Fruit fly (Drosophila melanogaster) whole organism, embryonic: ENCODE measurements around the gene BORCS6.

Source experiments
- Aef1 ChIP-seq: fragments of 200-800 bp; sonication (Bioruptor generic); IDR thresholded peaks from 3 replicates; pipeline ENCODE4 v1.3.6; 2022; ENCODE audit warnings: missing biosample characterization, missing genetic modification characterization
- CG10274 ChIP-seq: fragments of 200-800 bp; sonication (Bioruptor generic); optimal IDR thresholded peaks from 3 replicates; lab custom pipeline; 2017; ENCODE audit warnings: missing biosample characterization, mild to moderate bottlenecking, missing genetic modification characterization
- CG10431 ChIP-seq: fragments of 200-800 bp; sonication (Bioruptor generic); optimal IDR thresholded peaks from 3 replicates; lab custom pipeline; 2018; ENCODE audit warnings: missing biosample characterization, mild to moderate bottlenecking, missing genetic modification characterization
- CG12155 ChIP-seq: fragments of 200-800 bp; sonication (Bioruptor generic); optimal IDR thresholded peaks from 3 replicates; lab custom pipeline; 2016; ENCODE audit warnings: missing biosample characterization, missing genetic modification characterization
- CG13424 ChIP-seq: fragments of 200-800 bp; sonication (Bioruptor generic); optimal IDR thresholded peaks from 2 replicates; lab custom pipeline; 2019; ENCODE audit warnings: missing biosample characterization, mild to moderate bottlenecking, missing genetic modification characterization, moderate library complexity
- CG17568 ChIP-seq: fragments of 200-800 bp; sonication (Bioruptor generic); optimal IDR thresholded peaks from 2 replicates; lab custom pipeline; 2018; ENCODE audit warnings: missing biosample characterization, mild to moderate bottlenecking, missing genetic modification characterization, moderate library complexity
- CG17612 ChIP-seq: fragments of 200-800 bp; sonication (Bioruptor generic); IDR thresholded peaks from 2 replicates; pipeline ENCODE4 v1.3.6; 2022; ENCODE audit warnings: missing biosample characterization, missing genetic modification characterization
- CG18476 ChIP-seq: fragments of 200-800 bp; sonication (Bioruptor generic); optimal IDR thresholded peaks from 2 replicates; lab custom pipeline; 2016; ENCODE audit warnings: missing biosample characterization, mild to moderate bottlenecking, missing genetic modification characterization
- CG18599 ChIP-seq: fragments of 200-800 bp; sonication (Bioruptor generic); optimal IDR thresholded peaks from 3 replicates; lab custom pipeline; 2017; ENCODE audit warnings: missing biosample characterization, missing genetic modification characterization, mild to moderate bottlenecking, moderate library complexity, missing genetic modification reagents
- CG31224 ChIP-seq: fragments of 200-800 bp; sonication (Bioruptor generic); IDR thresholded peaks from 2 replicates; pipeline ENCODE4 v1.3.6; 2022; ENCODE audit warnings: missing biosample characterization, missing genetic modification characterization
- CG3163 ChIP-seq: fragments of 200-800 bp; sonication (Bioruptor generic); optimal IDR thresholded peaks from 3 replicates; lab custom pipeline; 2016; ENCODE audit warnings: missing biosample characterization, missing genetic modification characterization
- CG32532 ChIP-seq: fragments of 200-800 bp; sonication (Bioruptor generic); IDR thresholded peaks from 2 replicates; pipeline ENCODE4 v1.3.6; 2022; ENCODE audit warnings: missing biosample characterization, missing genetic modification characterization
- CG33213 ChIP-seq: fragments of 200-800 bp; sonication (Bioruptor generic); optimal IDR thresholded peaks from 3 replicates; lab custom pipeline; 2016; ENCODE audit warnings: missing biosample characterization, missing genetic modification characterization
- Dfd ChIP-seq, 2 experiments: fragments of >200 bp; optimal IDR thresholded peaks; 2 replicates each; lab custom pipeline; 2017; ENCODE audit warnings: missing biosample characterization in 2 of 2, missing genetic modification characterization in 2 of 2
- HLH4C ChIP-seq: fragments of 200-800 bp; sonication (Bioruptor generic); IDR thresholded peaks from 3 replicates; pipeline ENCODE4 v1.3.6; 2022; ENCODE audit warnings: missing biosample characterization, missing genetic modification characterization; ENCODE audit not compliant: partially characterized antibody
- Hmr ChIP-seq: fragments of 200-800 bp; sonication (Bioruptor generic); optimal IDR thresholded peaks from 3 replicates; lab custom pipeline; 2017; ENCODE audit warnings: mild to moderate bottlenecking, missing biosample characterization, missing genetic modification reagents, missing genetic modification characterization
- Hr78 ChIP-seq, 2 experiments: fragments of 200-800 bp in 1 of 2; fragments of >200 bp in 1 of 2; sonication (Bioruptor generic) in 1 of 2; optimal IDR thresholded peaks; 2 replicates each; lab custom pipeline; 2017 to 2019; ENCODE audit warnings: missing biosample characterization in 2 of 2, missing genetic modification characterization in 2 of 2, mild to moderate bottlenecking in 1 of 2, moderate library complexity in 1 of 2
- Hsf ChIP-seq: fragments of 200-800 bp; sonication (Bioruptor generic); optimal IDR thresholded peaks from 3 replicates; lab custom pipeline; 2016; ENCODE audit warnings: missing biosample characterization, missing genetic modification characterization
- Mad ChIP-seq: fragments of 200-800 bp; sonication (Bioruptor generic); optimal IDR thresholded peaks from 2 replicates; lab custom pipeline; 2016; ENCODE audit warnings: missing biosample characterization, missing genetic modification characterization
- Mrtf ChIP-seq: fragments of 200-800 bp; sonication (Bioruptor generic); IDR thresholded peaks from 3 replicates; pipeline ENCODE4 v1.3.6; 2022; ENCODE audit warnings: missing biosample characterization, missing genetic modification characterization
- NC2α ChIP-seq: fragments of 200-800 bp; sonication (Bioruptor generic); optimal IDR thresholded peaks from 2 replicates; lab custom pipeline; 2016; ENCODE audit warnings: missing biosample characterization, missing genetic modification characterization
- Pdp1 ChIP-seq, 2 experiments: fragments of 200-800 bp; sonication (Bioruptor generic); optimal IDR thresholded peaks; 3 replicates each; lab custom pipeline; 2016; ENCODE audit warnings: missing biosample characterization in 2 of 2, missing genetic modification characterization in 2 of 2, mild to moderate bottlenecking in 1 of 2, moderate library complexity in 1 of 2
- Scr ChIP-seq: fragments of 200-800 bp; sonication (Bioruptor generic); IDR thresholded peaks from 2 replicates; pipeline ENCODE4 v1.3.6; 2022; ENCODE audit warnings: missing biosample characterization, missing genetic modification characterization; ENCODE audit not compliant: partially characterized antibody
- Stat92E ChIP-seq, 3 experiments: fragments of >200 bp in 2 of 3; fragments of 200-800 bp in 1 of 3; sonication (Bioruptor generic) in 1 of 3; optimal IDR thresholded peaks; 2 replicates each; lab custom pipeline; 2017 to 2019; ENCODE audit warnings: missing biosample characterization in 3 of 3, missing genetic modification characterization in 3 of 3, mild to moderate bottlenecking in 1 of 3, moderate library complexity in 1 of 3
- Taf1 ChIP-seq: fragments of 200-800 bp; sonication (Bioruptor generic); IDR thresholded peaks from 2 replicates; pipeline ENCODE4 v1.3.6; 2022; ENCODE audit warnings: missing biosample characterization, missing genetic modification characterization
- Trl ChIP-seq, 3 experiments: fragments of >200 bp in 2 of 3; fragments of 200-800 bp in 1 of 3; sonication (Bioruptor generic) in 1 of 3; optimal IDR thresholded peaks; 2 replicates in 1 of 3; 3 replicates in 2 of 3; lab custom pipeline; 2016 to 2017; ENCODE audit warnings: missing biosample characterization in 1 of 3, missing genetic modification characterization in 1 of 3
- ab ChIP-seq: fragments of 200-800 bp; sonication (Bioruptor generic); optimal IDR thresholded peaks from 2 replicates; lab custom pipeline; 2016; ENCODE audit warnings: missing biosample characterization, missing genetic modification characterization
- ac ChIP-seq: fragments of 200-800 bp; sonication (Bioruptor generic); optimal IDR thresholded peaks from 3 replicates; lab custom pipeline; 2017; ENCODE audit warnings: missing biosample characterization, mild to moderate bottlenecking, missing genetic modification characterization
- croc ChIP-seq: fragments of 200-800 bp; sonication (Bioruptor generic); conservative IDR thresholded peaks from 3 replicates; pipeline ENCODE4 v1.3.6; 2022; ENCODE audit warnings: missing biosample characterization, missing genetic modification characterization
- fd3F ChIP-seq: fragments of 200-800 bp; sonication (Bioruptor generic); optimal IDR thresholded peaks from 2 replicates; lab custom pipeline; 2018; ENCODE audit warnings: missing biosample characterization, mild to moderate bottlenecking, missing genetic modification characterization, moderate library complexity
- fd96Cb ChIP-seq: fragments of 200-800 bp; sonication (Bioruptor generic); optimal IDR thresholded peaks from 2 replicates; lab custom pipeline; 2018; ENCODE audit warnings: missing biosample characterization, mild to moderate bottlenecking, missing genetic modification characterization, moderate library complexity
- fu2 ChIP-seq: fragments of 200-800 bp; sonication (Bioruptor generic); optimal IDR thresholded peaks from 2 replicates; lab custom pipeline; 2016; ENCODE audit warnings: missing biosample characterization, missing genetic modification characterization
- hkb ChIP-seq, 2 experiments: fragments of 200-800 bp in 1 of 2; fragments of >200 bp in 1 of 2; sonication (Bioruptor generic) in 1 of 2; IDR thresholded peaks in 1 of 2; optimal IDR thresholded peaks in 1 of 2; 2 replicates each; pipeline versions ENCODE4 v1.3.6 to Lab custom; 2017 to 2022; ENCODE audit warnings: missing biosample characterization in 1 of 2, missing genetic modification characterization in 1 of 2
- kni ChIP-seq: fragments of 200-800 bp; sonication (Bioruptor generic); optimal IDR thresholded peaks from 3 replicates; lab custom pipeline; 2017; ENCODE audit warnings: mild to moderate bottlenecking, missing biosample characterization, missing genetic modification reagents, missing genetic modification characterization
- lab ChIP-seq: fragments of 200-800 bp; sonication (Bioruptor generic); optimal IDR thresholded peaks from 3 replicates; lab custom pipeline; 2017; ENCODE audit warnings: missing biosample characterization, missing genetic modification characterization, mild to moderate bottlenecking, moderate library complexity, missing genetic modification reagents
- nmo ChIP-seq: fragments of 200-800 bp; sonication (Bioruptor generic); optimal IDR thresholded peaks from 2 replicates; lab custom pipeline; 2018; ENCODE audit warnings: missing biosample characterization, mild to moderate bottlenecking, missing genetic modification characterization, moderate library complexity
- onecut ChIP-seq: fragments of 200-800 bp; sonication (Bioruptor generic); IDR thresholded peaks from 2 replicates; pipeline ENCODE4 v1.3.6; 2022; ENCODE audit warnings: missing biosample characterization, missing genetic modification characterization
- otp ChIP-seq: fragments of 200-800 bp; sonication (Bioruptor generic); IDR thresholded peaks from 3 replicates; pipeline ENCODE4, ENCODE4 v1.3.6; 2022; ENCODE audit warnings: missing biosample characterization, missing genetic modification characterization
- pan ChIP-seq, 4 experiments: fragments of >200 bp in 3 of 4; fragments of 200-800 bp in 1 of 4; sonication (Bioruptor generic) in 1 of 4; optimal IDR thresholded peaks in 3 of 4; IDR thresholded peaks in 1 of 4; 2 replicates each; pipeline versions ENCODE4 v1.3.6 to Lab custom; 2017 to 2022; ENCODE audit warnings: missing biosample characterization in 2 of 4, missing genetic modification characterization in 2 of 4, mixed read lengths in 1 of 4
- pros ChIP-seq: fragments of 200-800 bp; sonication (Bioruptor generic); optimal IDR thresholded peaks from 3 replicates; lab custom pipeline; 2019; ENCODE audit warnings: missing biosample characterization, mild to moderate bottlenecking, missing genetic modification characterization, moderate library complexity
- ranshi ChIP-seq: fragments of 200-800 bp; sonication (Bioruptor generic); IDR thresholded peaks from 2 replicates; pipeline ENCODE4 v1.3.6; 2022; ENCODE audit warnings: missing biosample characterization, missing genetic modification characterization
- sens ChIP-seq: fragments of 200-800 bp; sonication (Bioruptor generic); peaks from one replicate; lab custom pipeline; 2016; ENCODE audit warnings: missing biosample characterization, missing genetic modification characterization
- so ChIP-seq: fragments of 200-800 bp; sonication (Bioruptor generic); IDR thresholded peaks from 3 replicates; pipeline ENCODE4 v1.3.6; 2022; ENCODE audit warnings: missing biosample characterization, missing genetic modification characterization
- tna ChIP-seq: fragments of 200-800 bp; sonication (Bioruptor generic); IDR thresholded peaks from 2 replicates; pipeline ENCODE4 v1.3.6; 2022; ENCODE audit warnings: missing biosample characterization, missing genetic modification characterization; ENCODE audit not compliant: partially characterized antibody
- unc-4 ChIP-seq: fragments of 200-800 bp; sonication (Bioruptor generic); IDR thresholded peaks from 2 replicates; pipeline ENCODE4 v1.3.6; 2022; ENCODE audit warnings: missing biosample characterization, missing genetic modification characterization; ENCODE audit not compliant: partially characterized antibody
- vvl ChIP-seq: fragments of 200-800 bp; sonication (Bioruptor generic); IDR thresholded peaks from 2 replicates; pipeline ENCODE4 v1.3.6; 2022; ENCODE audit warnings: missing biosample characterization, missing genetic modification characterization
- z ChIP-seq: fragments of 200-800 bp; sonication (Bioruptor generic); IDR thresholded peaks from 3 replicates; pipeline ENCODE4 v1.3.6; 2022; ENCODE audit warnings: missing biosample characterization, missing genetic modification characterization
- zen ChIP-seq: fragments of 200-800 bp; sonication (Bioruptor generic); optimal IDR thresholded peaks from 3 replicates; lab custom pipeline; 2018; ENCODE audit warnings: missing biosample characterization, mild to moderate bottlenecking, missing genetic modification characterization, moderate library complexity

Gene BORCS6

DNA sequence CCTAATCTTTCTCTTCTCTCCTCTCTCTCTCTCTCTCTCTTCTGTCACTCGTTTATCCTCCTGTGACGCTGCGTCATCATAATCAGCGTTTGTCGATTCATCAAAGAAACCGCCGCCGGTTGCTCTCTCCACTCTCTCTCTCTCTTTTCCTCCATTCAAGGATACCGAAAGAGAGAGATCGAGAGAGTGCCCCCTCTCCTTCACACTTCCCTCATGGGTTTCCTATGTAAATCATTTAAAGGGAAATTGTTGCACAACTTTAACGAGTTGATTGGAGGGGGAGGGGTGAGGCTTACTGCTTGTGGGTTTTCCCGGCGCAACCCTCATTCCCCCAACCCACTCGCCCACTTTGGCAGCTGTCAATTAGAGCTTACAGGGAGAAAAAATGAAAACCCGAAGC is 3.6 kb downstream of the BORCS6 start:
- TF ChIP-seq CG10274 (GFP tag; lab: Kevin White, UChicago): no peak
- no peak for TF ChIP-seq lab (GFP tag; lab: Kevin White, UChicago)
- no peak for TF ChIP-seq CG13424 (tag; lab: Kevin White, UChicago)
- TF ChIP-seq CG12155 (GFP tag; lab: Kevin White, UChicago): peak; percentile 18
- no peak for TF ChIP-seq CG17612 (GFP tag; lab: Robert Waterston, UW)
- 0 out of 2 replicates have a peak, but pooled peaks have one; percentile 29 for TF ChIP-seq unc-4 (GFP tag; lab: Robert Waterston, UW)
- TF ChIP-seq CG10431 (GFP tag; lab: Kevin White, UChicago): no peak
- TF ChIP-seq Hr78 (GFP tag; optimal IDR thresholded peaks at IDR 0.05; lab: Kevin White, UChicago): no peak
- TF ChIP-seq fd3F (GFP tag; lab: Kevin White, UChicago): no peak
- no peak for TF ChIP-seq Mad
- TF ChIP-seq CG18599: peak; percentile 21
- TF ChIP-seq CG31224 (GFP tag; lab: Robert Waterston, UW): no peak
- peak; percentile 18; the same call in 1 of the 2 replicates for TF ChIP-seq Scr (GFP tag; lab: Robert Waterston, UW)
- no peak for TF ChIP-seq ac (GFP tag; lab: Kevin White, UChicago)
- no peak for TF ChIP-seq tna (GFP tag; lab: Robert Waterston, UW)
- TF ChIP-seq Aef1 (GFP tag; lab: Robert Waterston, UW): no peak
- peak; percentile 50; the same call in 1 of the 3 replicates for TF ChIP-seq z (GFP tag; lab: Robert Waterston, UW)
- peak; percentile 19; the same call in 1 of the 2 replicates for TF ChIP-seq vvl (GFP tag; lab: Robert Waterston, UW)
- peak; percentile 16; the same call in 1 of the 2 replicates for TF ChIP-seq CG32532 (GFP tag; lab: Robert Waterston, UW)
- TF ChIP-seq Hsf: no peak
- no peak for TF ChIP-seq Hmr
- TF ChIP-seq NC2α (GFP tag; lab: Kevin White, UChicago): no peak
- TF ChIP-seq CG3163 (GFP tag; lab: Kevin White, UChicago): peak; percentile 60
- no peak for TF ChIP-seq Mrtf (GFP tag; lab: Robert Waterston, UW)
- TF ChIP-seq pros: peak; percentile 84
- TF ChIP-seq croc (GFP tag; lab: Robert Waterston, UW): no peak
- TF ChIP-seq hkb (optimal IDR thresholded peaks at IDR 0.05; lab: Kevin White, UChicago): no peak
- TF ChIP-seq hkb (GFP tag; IDR thresholded peaks at IDR 0.05; lab: Robert Waterston, UW): peak; percentile 32; the same call in 1 of the 2 replicates
- peak; percentile 30 for TF ChIP-seq kni (GFP tag; lab: Kevin White, UChicago)
- TF ChIP-seq fu2 (GFP tag; lab: Kevin White, UChicago): no peak
- TF ChIP-seq ab (GFP tag; lab: Kevin White, UChicago): no peak
- no peak for TF ChIP-seq otp (GFP tag; lab: Robert Waterston, UW)
- no peak for TF ChIP-seq Dfd (GFP tag; optimal IDR thresholded peaks at IDR 0.05; lab: Kevin White, UChicago)
- TF ChIP-seq CG17568 (GFP tag; lab: Kevin White, UChicago): no peak
- TF ChIP-seq Taf1 (GFP tag; lab: Robert Waterston, UW): no peak
- TF ChIP-seq sens (GFP tag; lab: Kevin White, UChicago): peak; percentile 67
- TF ChIP-seq pan (optimal IDR thresholded peaks at IDR 0.05; lab: Kevin White, UChicago): peak in 1 of 2 experiments; percentile 59
- TF ChIP-seq pan (GFP tag; optimal IDR thresholded peaks at IDR 0.05 in 1 of 2, IDR thresholded peaks at IDR 0.05 in 1 of 2): peak in 1 of 2 experiments; percentile 51
- peak in 1 of 2 experiments; percentile 67 for TF ChIP-seq Pdp1 (GFP tag; optimal IDR thresholded peaks at IDR 0.05; lab: Kevin White, UChicago)
- TF ChIP-seq so (GFP tag; lab: Robert Waterston, UW): no peak
- TF ChIP-seq Stat92E (GFP tag; optimal IDR thresholded peaks at IDR 0.05; lab: Kevin White, UChicago): no peak
- TF ChIP-seq Trl (optimal IDR thresholded peaks at IDR 0.05; lab: Kevin White, UChicago): peak; percentile 81 to 96
- TF ChIP-seq Trl (GFP tag; optimal IDR thresholded peaks at IDR 0.05; lab: Kevin White, UChicago): peak; percentile 21
- TF ChIP-seq CG18476 (GFP tag; lab: Kevin White, UChicago): no peak
- no peak for TF ChIP-seq onecut (GFP tag; lab: Robert Waterston, UW)
- TF ChIP-seq fd96Cb (tag; lab: Kevin White, UChicago): no peak
- TF ChIP-seq CG33213 (GFP tag; lab: Kevin White, UChicago): no peak
- peak; percentile 30 for TF ChIP-seq zen (tag; lab: Kevin White, UChicago)
- no peak for TF ChIP-seq HLH4C (GFP tag; lab: Robert Waterston, UW)
- no peak for TF ChIP-seq ranshi
- no peak for TF ChIP-seq nmo (GFP tag; lab: Kevin White, UChicago)
